Fruit fly (Drosophila melanogaster): ENCODE data around the gene CG31055.

The CG31055 gene

DNA sequence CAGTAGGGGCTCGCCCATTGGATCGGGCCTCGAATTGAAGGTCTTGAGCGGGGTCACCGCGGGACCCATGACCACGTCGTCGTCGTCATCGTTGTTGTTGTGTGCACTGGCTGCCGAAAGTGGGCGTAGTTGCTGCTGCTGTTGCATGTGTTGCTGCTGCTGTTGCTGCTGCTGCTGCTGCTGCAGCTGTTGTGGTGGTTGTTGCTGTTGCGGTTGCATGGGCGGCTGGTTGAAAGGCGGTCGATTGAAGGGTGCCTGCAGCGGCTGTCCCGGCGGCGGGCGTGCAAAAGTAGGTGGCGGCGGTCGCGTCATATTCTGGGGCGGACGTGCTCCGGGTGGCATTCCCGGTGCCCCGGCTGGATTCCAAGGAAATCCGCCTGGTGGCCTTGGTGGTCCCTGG is 40.1 kb downstream of the CG31055 start:
- TF ChIP-seq mirr (GFP tag; optimal IDR thresholded peaks at IDR 0.05) (no peak), CG6791 (GFP tag; IDR thresholded peaks at IDR 0.05; ENCODE audit: partially characterized antibody) (no peak), NC2β (GFP tag; optimal IDR thresholded peaks at IDR 0.05) (no peak), Sox100B (GFP tag; optimal IDR thresholded peaks at IDR 0.05) (no peak), CG32532 (GFP tag; IDR thresholded peaks at IDR 0.05) (no peak), ham (GFP tag; IDR thresholded peaks at IDR 0.05) (no peak), MESR4 (GFP tag; optimal IDR thresholded peaks at IDR 0.05) (no peak), btn (GFP tag; optimal IDR thresholded peaks at IDR 0.05) (no peak), Hr51 (GFP tag; optimal IDR thresholded peaks at IDR 0.05) (no peak), CG32772 (GFP tag; IDR thresholded peaks at IDR 0.05) (no peak), vnd (GFP tag; IDR thresholded peaks at IDR 0.05; ENCODE audit: partially characterized antibody) (no peak), CG10565 (GFP tag; optimal IDR thresholded peaks at IDR 0.05) (no peak), dpn (GFP tag; optimal IDR thresholded peaks at IDR 0.05) (no peak), Dfd (GFP tag; optimal IDR thresholded peaks at IDR 0.05) (peak in 1 of 2 experiments; percentile 80), CG4424 (GFP tag; optimal IDR thresholded peaks at IDR 0.05) (no peak), CG33213 (GFP tag; optimal IDR thresholded peaks at IDR 0.05) (no peak), Hr39 (optimal IDR thresholded peaks at IDR 0.05) (peak; percentile 15)

DNA sequence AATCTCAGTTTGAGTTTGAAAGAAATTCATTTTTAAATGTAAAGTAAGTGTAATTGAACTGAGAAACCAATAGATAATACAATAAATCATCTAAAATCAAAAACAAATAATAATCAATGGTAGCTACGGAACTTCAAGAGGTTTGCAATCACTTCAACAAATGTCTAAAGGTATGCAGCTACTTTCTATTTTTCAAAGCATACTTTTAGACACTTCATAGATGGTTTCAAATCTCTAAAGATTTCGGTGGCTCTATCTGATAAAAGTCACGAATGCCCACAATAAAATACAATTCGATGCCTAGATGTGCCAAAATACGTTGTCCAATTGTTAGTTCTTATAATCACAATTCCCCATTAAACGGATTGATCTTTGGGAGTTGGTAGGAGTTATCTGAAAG is 44.9 kb downstream of the CG31055 start:
- TF ChIP-seq ewg (GFP tag; optimal IDR thresholded peaks at IDR 0.05) (no peak), CG17612 (GFP tag; IDR thresholded peaks at IDR 0.05) (peak; percentile 89), Ets65A (GFP tag) (peak; percentile 19), CG8290 (GFP tag; optimal IDR thresholded peaks at IDR 0.05) (peak; percentile 76), CG8290 (tag; optimal IDR thresholded peaks at IDR 0.05) (peak in 1 of 2 experiments; percentile 87)

dm6 chr3R:27637264-27637860 is 50.6 kb downstream of the CG31055 start:
- no peak for TF ChIP-seq unc-4 (GFP tag; IDR thresholded peaks at IDR 0.05; ENCODE audit: partially characterized antibody)
- TF ChIP-seq bigmax (GFP tag; optimal IDR thresholded peaks at IDR 0.05) = no peak
- TF ChIP-seq H2.0 (GFP tag; IDR thresholded peaks at IDR 0.05) = 0 out of 2 replicates have a peak, but pooled peaks have one; percentile 3
- TF ChIP-seq grau (tag; optimal IDR thresholded peaks at IDR 0.05) = peak; percentile 51

DNA sequence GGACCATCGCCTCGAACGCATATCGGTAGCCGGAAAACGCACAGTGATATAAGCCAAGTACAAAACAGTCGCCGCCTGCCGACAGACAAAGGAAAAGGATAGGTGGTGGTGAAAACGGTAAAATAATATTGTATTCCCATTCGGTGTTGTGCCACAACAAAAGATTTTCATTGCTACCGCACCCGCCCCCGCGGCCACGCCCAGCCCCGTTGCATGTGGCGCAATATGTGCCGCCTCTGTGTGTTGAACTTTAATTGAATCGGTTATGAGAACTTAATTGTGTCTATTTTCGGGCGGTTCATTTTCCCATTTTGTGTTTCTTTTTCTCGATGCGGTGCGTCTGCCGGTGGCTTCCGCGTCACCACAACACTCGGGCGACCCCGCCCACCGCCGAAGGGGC is 51.2 kb downstream of the CG31055 start:
- TF ChIP-seq slou (GFP tag; optimal IDR thresholded peaks at IDR 0.05) = no peak
- no peak for TF ChIP-seq CG30020 (tag; optimal IDR thresholded peaks at IDR 0.05)
- TF ChIP-seq MESR4 (GFP tag; optimal IDR thresholded peaks at IDR 0.05) = peak; percentile 9
- peak; percentile 39 for TF ChIP-seq CG3065 (GFP tag; optimal IDR thresholded peaks at IDR 0.05)
- TF ChIP-seq crol (GFP tag; IDR thresholded peaks at IDR 0.05) = peak; percentile 71
- peak; percentile 28 for TF ChIP-seq cg (GFP tag; optimal IDR thresholded peaks at IDR 0.05)
- TF ChIP-seq Hey (tag; optimal IDR thresholded peaks at IDR 0.05) = no peak
- no peak for TF ChIP-seq CG12104 (GFP tag; optimal IDR thresholded peaks at IDR 0.05)
- peak; percentile 11; the same call in 1 of the 3 replicates for TF ChIP-seq CG34422 (GFP tag; IDR thresholded peaks at IDR 0.05)
- TF ChIP-seq pb (GFP tag; optimal IDR thresholded peaks at IDR 0.05) = no peak
- 0 out of 3 replicates have a peak, but pooled peaks have one; percentile 11 for TF ChIP-seq CG6175 (GFP tag; IDR thresholded peaks at IDR 0.05)
